Worm (Caenorhabditis elegans) whole organism, late embryonic: Measurements from ENCODE around the gene cebp-1.

Source experiments
- C38D4.7 ChIP-seq: fragments of 200-800 bp; sonication (Bioruptor generic); optimal IDR thresholded peaks from 2 replicates; lab custom pipeline; 2018; ENCODE audit warnings: mild to moderate bottlenecking, missing genetic modification characterization, moderate library complexity, missing compliant biosample characterization
- F13H6.1 ChIP-seq: sonication (generic microtip); optimal IDR thresholded peaks from 2 replicates; lab custom pipeline; 2016; ENCODE audit warnings: missing genetic modification characterization, missing compliant biosample characterization
- K02D7.2 ChIP-seq: sonication (generic microtip); optimal IDR thresholded peaks from 2 replicates; lab custom pipeline; 2017; ENCODE audit warnings: mild to moderate bottlenecking, missing genetic modification characterization, missing compliant biosample characterization
- K09A11.1 ChIP-seq: sonication (generic microtip); optimal IDR thresholded peaks from 2 replicates; lab custom pipeline; 2017; ENCODE audit warnings: antibody characterized with exemption, mild to moderate bottlenecking, missing genetic modification characterization, missing compliant biosample characterization; ENCODE audit not compliant: insufficient read depth
- T23F11.4 ChIP-seq: fragments of 200-800 bp; sonication (Bioruptor generic); optimal IDR thresholded peaks from 2 replicates; lab custom pipeline; 2018; ENCODE audit warnings: mild to moderate bottlenecking, missing genetic modification characterization, missing compliant biosample characterization
- Y22D7AL.16 ChIP-seq: sonication (generic microtip); optimal IDR thresholded peaks from 2 replicates; lab custom pipeline; 2016; ENCODE audit warnings: missing genetic modification characterization, missing compliant biosample characterization
- ama-1 ChIP-seq: fragments of 150-350 bp; optimal IDR thresholded peaks from 2 replicates; lab custom pipeline; 2014
- ceh-18 ChIP-seq: sonication (generic microtip); optimal IDR thresholded peaks from 2 replicates; lab custom pipeline; 2016; ENCODE audit warnings: missing genetic modification characterization, missing compliant biosample characterization
- ceh-2 ChIP-seq: sonication (generic microtip); optimal IDR thresholded peaks from 2 replicates; lab custom pipeline; 2016; ENCODE audit warnings: missing genotype, missing genetic modification characterization, missing compliant biosample characterization
- ceh-22 ChIP-seq: sonication (generic microtip); optimal IDR thresholded peaks from 2 replicates; lab custom pipeline; 2017; ENCODE audit warnings: missing biosample characterization, missing genetic modification characterization
- ceh-24 ChIP-seq: sonication (generic microtip); optimal IDR thresholded peaks from 2 replicates; lab custom pipeline; 2016; ENCODE audit warnings: mild to moderate bottlenecking, missing genetic modification characterization, missing compliant biosample characterization
- ceh-30 ChIP-seq: fragments of 150-350 bp; optimal IDR thresholded peaks from 2 replicates; lab custom pipeline; 2014; ENCODE audit warnings: missing biosample characterization, missing genetic modification characterization
- ceh-31 ChIP-seq: sonication (generic microtip); optimal IDR thresholded peaks from 2 replicates; lab custom pipeline; 2016; ENCODE audit warnings: missing genetic modification characterization, missing compliant biosample characterization
- ceh-45 ChIP-seq: fragments of 200-800 bp; sonication (Bioruptor generic); IDR thresholded peaks from 2 replicates; pipeline ENCODE4 v1.3.6; 2022; ENCODE audit warnings: missing genetic modification reagents, missing genetic modification characterization, missing compliant biosample characterization
- ceh-48 ChIP-seq: sonication (generic microtip); optimal IDR thresholded peaks from 2 replicates; lab custom pipeline; 2016; ENCODE audit warnings: missing genetic modification characterization, inconsistent platforms, missing compliant biosample characterization
- ceh-9 ChIP-seq: sonication (generic microtip); optimal IDR thresholded peaks from 2 replicates; lab custom pipeline; 2016; ENCODE audit warnings: mild to moderate bottlenecking, missing genetic modification characterization, inconsistent platforms, missing compliant biosample characterization
- dmd-4 ChIP-seq: sonication (generic microtip); optimal IDR thresholded peaks from 2 replicates; lab custom pipeline; 2016; ENCODE audit warnings: borderline replicate concordance, missing genetic modification characterization, missing compliant biosample characterization
- eyg-1 ChIP-seq: sonication (generic microtip); optimal IDR thresholded peaks from 2 replicates; lab custom pipeline; 2016; ENCODE audit warnings: missing genotype, missing genetic modification characterization, missing compliant biosample characterization
- fax-1 ChIP-seq: sonication (generic microtip); optimal IDR thresholded peaks from 2 replicates; lab custom pipeline; 2016; ENCODE audit warnings: missing genotype, missing genetic modification characterization, missing compliant biosample characterization
- fkh-10 ChIP-seq: fragments of 150-350 bp; optimal IDR thresholded peaks from 2 replicates; lab custom pipeline; 2014; ENCODE audit warnings: missing biosample characterization, missing genetic modification reagents, missing genetic modification characterization
- fkh-6 ChIP-seq: sonication (generic microtip); optimal IDR thresholded peaks from 2 replicates; lab custom pipeline; 2016; ENCODE audit warnings: missing genetic modification characterization, missing compliant biosample characterization
- hlh-13 ChIP-seq: fragments of 200-800 bp; sonication (Bioruptor generic); optimal IDR thresholded peaks from 2 replicates; lab custom pipeline; 2018; ENCODE audit warnings: mild to moderate bottlenecking, missing genetic modification characterization, missing compliant biosample characterization
- hlh-6 ChIP-seq: sonication (generic microtip); optimal IDR thresholded peaks from 2 replicates; lab custom pipeline; 2016; ENCODE audit warnings: missing genotype, missing genetic modification characterization, missing compliant biosample characterization
- hlh-8 ChIP-seq: sonication (generic microtip); optimal IDR thresholded peaks from 2 replicates; lab custom pipeline; 2016; ENCODE audit warnings: missing genotype, missing genetic modification characterization, missing compliant biosample characterization
- lim-6 ChIP-seq: sonication (generic microtip); optimal IDR thresholded peaks from 2 replicates; lab custom pipeline; 2016; ENCODE audit warnings: missing genetic modification characterization, missing compliant biosample characterization
- lin-11 ChIP-seq: fragments of 200-800 bp; sonication (Bioruptor generic); optimal IDR thresholded peaks from 2 replicates; lab custom pipeline; 2018; ENCODE audit warnings: mild to moderate bottlenecking, missing genetic modification characterization, missing compliant biosample characterization
- madf-2 ChIP-seq: sonication (generic microtip); optimal IDR thresholded peaks from 2 replicates; lab custom pipeline; 2017; ENCODE audit warnings: missing genetic modification characterization, missing compliant biosample characterization
- mec-3 ChIP-seq: sonication (generic microtip); optimal IDR thresholded peaks from 2 replicates; lab custom pipeline; 2016; ENCODE audit warnings: borderline replicate concordance, missing genetic modification characterization, missing compliant biosample characterization
- nhr-11 ChIP-seq: fragments of 150-350 bp; optimal IDR thresholded peaks from 2 replicates; lab custom pipeline; 2014; ENCODE audit warnings: missing biosample characterization, missing genetic modification characterization
- nhr-232 ChIP-seq: sonication (generic microtip); optimal IDR thresholded peaks from 2 replicates; lab custom pipeline; 2016; ENCODE audit warnings: missing genetic modification characterization, missing compliant biosample characterization
- npax-4 ChIP-seq: sonication (generic microtip); optimal IDR thresholded peaks from 2 replicates; lab custom pipeline; 2016; ENCODE audit warnings: missing genetic modification characterization, missing compliant biosample characterization
- odd-2 ChIP-seq: sonication (generic microtip); optimal IDR thresholded peaks from 2 replicates; lab custom pipeline; 2017; ENCODE audit warnings: antibody characterized with exemption, mild to moderate bottlenecking, missing genetic modification characterization, missing compliant biosample characterization
- pax-1 ChIP-seq: fragments of 150-350 bp; optimal IDR thresholded peaks from 2 replicates; lab custom pipeline; 2014; ENCODE audit warnings: missing biosample characterization, missing genetic modification characterization
- pha-4 ChIP-seq: fragments of 150-350 bp; optimal IDR thresholded peaks from 2 replicates; lab custom pipeline; 2018; ENCODE audit warnings: missing biosample characterization, missing genetic modification reagents, missing genetic modification characterization
- pqm-1 ChIP-seq: sonication (generic microtip); optimal IDR thresholded peaks from 2 replicates; lab custom pipeline; 2016; ENCODE audit warnings: missing genetic modification characterization, missing compliant biosample characterization
- ref-2 ChIP-seq: sonication (generic microtip); optimal IDR thresholded peaks from 2 replicates; lab custom pipeline; 2016; ENCODE audit warnings: missing genetic modification characterization, missing compliant biosample characterization
- sdc-2 ChIP-seq: sonication (generic microtip); optimal IDR thresholded peaks from 2 replicates; lab custom pipeline; 2016; ENCODE audit warnings: missing genotype, missing genetic modification characterization, missing compliant biosample characterization
- sox-4 ChIP-seq: sonication (generic microtip); optimal IDR thresholded peaks from 2 replicates; lab custom pipeline; 2017; ENCODE audit warnings: mild to moderate bottlenecking, missing genetic modification characterization, inconsistent platforms, missing compliant biosample characterization
- syd-9 ChIP-seq: sonication (generic microtip); optimal IDR thresholded peaks from 2 replicates; lab custom pipeline; 2016; ENCODE audit warnings: mild to moderate bottlenecking, missing genetic modification characterization, moderate library complexity, missing compliant biosample characterization
- tbx-2 ChIP-seq: sonication (generic microtip); optimal IDR thresholded peaks from 2 replicates; lab custom pipeline; 2016; ENCODE audit warnings: missing genetic modification characterization, missing compliant biosample characterization
- tbx-7 ChIP-seq: sonication (generic microtip); optimal IDR thresholded peaks from 2 replicates; lab custom pipeline; 2016; ENCODE audit warnings: missing genotype, missing genetic modification characterization, missing compliant biosample characterization
- ttx-3 ChIP-seq: sonication (generic microtip); optimal IDR thresholded peaks from 2 replicates; lab custom pipeline; 2016; ENCODE audit warnings: missing genetic modification reagents, missing genetic modification characterization, missing compliant biosample characterization
- unc-55 ChIP-seq: sonication (generic microtip); optimal IDR thresholded peaks from 2 replicates; lab custom pipeline; 2017; ENCODE audit warnings: missing biosample characterization, missing genetic modification reagents, missing genetic modification characterization
- ztf-16 ChIP-seq: sonication (generic microtip); optimal IDR thresholded peaks from 2 replicates; lab custom pipeline; 2017; ENCODE audit warnings: missing genetic modification characterization, missing compliant biosample characterization

Gene cebp-1

DNA sequence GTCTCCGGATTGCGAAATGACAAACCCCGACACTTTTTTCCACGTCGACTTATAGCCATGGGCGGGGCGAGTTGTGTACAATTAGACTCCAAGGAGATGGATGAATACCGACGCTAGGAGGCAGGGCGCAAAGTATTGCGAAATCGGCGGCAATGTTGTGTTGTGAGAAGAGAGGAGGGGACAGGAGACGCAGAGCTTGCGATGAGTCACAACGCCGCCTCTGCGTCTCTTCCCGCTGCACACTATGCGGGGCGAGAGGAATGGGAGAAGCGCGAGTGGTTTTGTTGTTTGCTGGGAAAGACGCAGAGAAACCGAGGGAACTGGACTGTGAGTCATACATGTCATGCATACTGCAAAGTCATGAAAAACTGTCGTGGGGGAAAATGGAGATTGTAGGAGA lies 717 bp upstream of the cebp-1 start (continued):
- TF ChIP-seq pqm-1 (tag; lab: Kevin White, UChicago) (peak; percentile 69), ceh-18 (peak; percentile 82), unc-55 (GFP tag; lab: Kevin White, UChicago) (peak; percentile 98), dmd-4 (tag; lab: Kevin White, UChicago) (no peak), ama-1 (lab: Kevin White, UChicago) (no peak), ttx-3 (tag; lab: Kevin White, UChicago) (no peak), fax-1 (tag; lab: Kevin White, UChicago) (no peak), ceh-31 (tag; lab: Kevin White, UChicago) (peak; percentile 83), pax-1 (tag; lab: Kevin White, UChicago) (peak; percentile 31), eyg-1 (tag; lab: Kevin White, UChicago) (no peak), ztf-16 (tag; lab: Kevin White, UChicago) (no peak), lim-6 (tag; lab: Kevin White, UChicago) (peak; percentile 11), nhr-232 (tag; lab: Kevin White, UChicago) (peak; percentile 32)

DNA sequence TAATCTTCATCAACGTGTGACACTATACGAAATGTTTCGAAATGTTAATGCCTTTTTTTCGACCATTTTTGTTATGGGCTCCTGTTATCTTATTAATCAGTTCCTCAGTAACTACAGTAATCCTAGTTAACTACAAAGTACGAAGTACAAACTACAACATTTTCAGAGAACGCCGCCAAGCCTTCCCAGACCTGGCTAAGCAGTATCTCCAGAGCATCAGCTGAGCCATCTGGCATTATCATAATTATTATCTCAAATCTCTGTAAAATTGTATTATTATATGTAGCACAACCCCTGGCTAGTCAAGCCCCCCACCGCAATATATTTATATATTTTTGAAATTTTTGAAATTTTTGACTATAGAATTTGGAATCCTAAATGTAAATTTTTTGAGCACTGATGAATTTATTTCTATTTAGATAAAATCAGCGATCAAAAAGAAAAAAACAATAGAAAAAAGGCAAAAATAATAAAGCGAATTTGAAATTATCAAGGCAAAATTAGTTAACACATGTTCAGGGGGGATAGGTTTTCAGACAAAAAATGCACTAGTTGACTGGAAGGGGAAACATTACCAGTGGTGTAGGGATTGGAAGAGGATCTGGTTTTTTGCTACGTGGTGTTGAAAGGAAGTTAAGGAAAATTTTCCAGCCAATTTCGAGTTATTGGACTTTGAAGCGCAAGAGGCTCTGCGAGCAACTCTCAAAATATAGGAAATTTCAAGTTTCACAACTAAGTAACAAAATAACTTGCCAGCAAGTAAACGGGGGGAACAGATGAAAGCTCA lies 1.7 kb downstream of the cebp-1 start:
- no peak for TF ChIP-seq T23F11.4 (GFP tag; lab: Kevin White, UChicago)
- TF ChIP-seq K09A11.1 (tag; lab: Kevin White, UChicago) = no peak
- no peak for TF ChIP-seq ceh-45
- TF ChIP-seq pax-1 (tag; lab: Kevin White, UChicago) = no peak
- TF ChIP-seq ceh-22 (tag; lab: Kevin White, UChicago) = no peak
- TF ChIP-seq hlh-13 (GFP tag; lab: Kevin White, UChicago) = no peak
- TF ChIP-seq npax-4 = no peak
- TF ChIP-seq tbx-7 (tag; lab: Kevin White, UChicago) = no peak

DNA sequence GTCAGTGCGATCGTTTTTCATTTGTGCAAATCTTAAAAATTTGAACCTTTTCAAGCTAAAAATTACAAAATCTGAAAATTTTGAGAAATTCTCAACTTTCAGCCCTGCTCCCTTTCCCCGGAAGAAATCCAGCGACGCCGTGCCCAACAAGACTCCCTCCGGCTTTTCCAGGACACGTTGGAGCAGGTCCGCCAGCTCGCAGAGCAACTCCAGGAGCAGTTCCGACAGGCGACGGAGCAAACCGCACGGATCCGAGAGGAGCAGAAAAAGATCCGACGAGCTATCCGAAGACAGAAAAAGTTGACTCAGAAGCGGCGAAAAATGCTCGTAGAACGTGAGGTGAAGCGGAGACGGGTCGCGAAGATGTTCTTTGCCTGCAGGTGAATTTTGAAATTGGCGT lies 2.4 kb downstream of the cebp-1 start:
- no peak for TF ChIP-seq ref-2 (tag; lab: Kevin White, UChicago)
- TF ChIP-seq nhr-232 (tag; lab: Kevin White, UChicago) = no peak
- no peak for TF ChIP-seq lin-11 (tag; lab: Kevin White, UChicago)
- TF ChIP-seq hlh-6 (tag; lab: Kevin White, UChicago) = no peak
- no peak for TF ChIP-seq eyg-1 (tag; lab: Kevin White, UChicago)
- no peak for TF ChIP-seq tbx-7 (tag; lab: Kevin White, UChicago)
- no peak for TF ChIP-seq ttx-3 (tag; lab: Kevin White, UChicago)
- TF ChIP-seq hlh-8 (tag; lab: Kevin White, UChicago) = no peak
- no peak for TF ChIP-seq Y22D7AL.16 (tag; lab: Kevin White, UChicago)
- TF ChIP-seq C38D4.7 (GFP tag; lab: Kevin White, UChicago) = no peak
- TF ChIP-seq pha-4 (tag; lab: Kevin White, UChicago) = no peak
- TF ChIP-seq ceh-9 = no peak
- TF ChIP-seq fkh-10 (GFP tag; lab: Kevin White, UChicago) = no peak
- no peak for TF ChIP-seq hlh-13 (GFP tag; lab: Kevin White, UChicago)
- TF ChIP-seq K09A11.1 (tag; lab: Kevin White, UChicago) = no peak
- no peak for TF ChIP-seq dmd-4 (tag; lab: Kevin White, UChicago)
- no peak for TF ChIP-seq fkh-6 (tag; lab: Kevin White, UChicago)
- TF ChIP-seq ceh-45 = no peak
- TF ChIP-seq unc-55 (GFP tag; lab: Kevin White, UChicago) = no peak
- no peak for TF ChIP-seq sdc-2
- TF ChIP-seq, all 69 proteins: peak for 0

DNA sequence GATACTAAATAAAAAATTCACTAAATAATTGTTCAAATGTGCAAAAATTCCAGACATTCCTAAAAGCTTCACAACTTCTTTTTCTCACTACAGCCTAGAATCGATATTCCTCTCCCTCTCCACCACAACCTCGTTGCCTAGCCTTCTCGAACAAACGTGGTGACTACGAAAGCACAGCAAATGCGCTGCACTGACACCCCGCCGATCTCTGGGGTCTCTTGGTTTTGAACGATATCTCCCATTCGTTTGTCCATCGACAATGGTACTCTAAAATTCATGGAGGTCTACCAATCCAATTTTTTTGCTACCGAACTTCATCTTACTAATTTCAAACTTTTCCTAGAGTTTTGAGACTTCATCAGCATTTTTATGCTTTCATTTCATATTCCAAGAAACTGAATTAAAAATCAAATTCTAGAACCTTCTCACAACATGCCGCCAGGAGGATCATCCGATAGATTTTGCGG lies 3.3 kb downstream of the cebp-1 start, which contains the start of gene W05H7.1:
TSS of gene W05H7.1 (plus strand) at position 417 of the 467 bp plus-strand sequence.
- TF ChIP-seq odd-2 (tag; lab: Kevin White, UChicago) = no peak
- no peak for TF ChIP-seq tbx-7 (tag; lab: Kevin White, UChicago)
- no peak for TF ChIP-seq mec-3 (tag; lab: Kevin White, UChicago)
- TF ChIP-seq ztf-16 (tag; lab: Kevin White, UChicago) = no peak
- no peak for TF ChIP-seq nhr-11
- TF ChIP-seq nhr-232 (tag; lab: Kevin White, UChicago) = no peak
- TF ChIP-seq ceh-30 (tag; lab: Kevin White, UChicago) = no peak
- peak; percentile 70 for TF ChIP-seq ceh-48 (tag; lab: Kevin White, UChicago)
- TF ChIP-seq K02D7.2 (tag; lab: Kevin White, UChicago) = no peak
- no peak for TF ChIP-seq ceh-2 (tag; lab: Kevin White, UChicago)
- no peak for TF ChIP-seq sox-4
- no peak for TF ChIP-seq F13H6.1 (tag; lab: Kevin White, UChicago)
- TF ChIP-seq ceh-31 (tag; lab: Kevin White, UChicago) = peak; percentile 35
- TF ChIP-seq fkh-6 (tag; lab: Kevin White, UChicago) = no peak
- peak; percentile 4 for TF ChIP-seq ceh-18
- no peak for TF ChIP-seq syd-9
- no peak for TF ChIP-seq madf-2
- TF ChIP-seq ceh-24 = no peak
- no peak for TF ChIP-seq pax-1 (tag; lab: Kevin White, UChicago)
- no peak for TF ChIP-seq fax-1 (tag; lab: Kevin White, UChicago)
- peak; percentile 60 for TF ChIP-seq tbx-2 (tag; lab: Kevin White, UChicago)
